Worm (Caenorhabditis elegans) whole organism, L2 larva: ENCODE results near the gene nlp-33.

Experiments
- aly-2 ChIP-seq: fragments of 150-350 bp; optimal IDR thresholded peaks from 2 replicates; lab custom pipeline; 2014; ENCODE audit warnings: missing biosample characterization, missing genetic modification characterization
- mdl-1 ChIP-seq, 2 experiments: fragments of 150-350 bp in 1 of 2; sonication (generic microtip) in 1 of 2; optimal IDR thresholded peaks; 2 replicates each; lab custom pipeline; 2017; ENCODE audit warnings: missing biosample characterization in 2 of 2, missing genetic modification characterization in 2 of 2
- skn-1 ChIP-seq: sonication (generic microtip); optimal IDR thresholded peaks from 2 replicates; lab custom pipeline; 2017; ENCODE audit warnings: missing biosample characterization, missing genetic modification characterization
- sma-3 ChIP-seq: sonication (generic microtip); optimal IDR thresholded peaks from 2 replicates; lab custom pipeline; 2016; ENCODE audit warnings: missing genetic modification reagents, missing genetic modification characterization, missing compliant biosample characterization

DNA sequence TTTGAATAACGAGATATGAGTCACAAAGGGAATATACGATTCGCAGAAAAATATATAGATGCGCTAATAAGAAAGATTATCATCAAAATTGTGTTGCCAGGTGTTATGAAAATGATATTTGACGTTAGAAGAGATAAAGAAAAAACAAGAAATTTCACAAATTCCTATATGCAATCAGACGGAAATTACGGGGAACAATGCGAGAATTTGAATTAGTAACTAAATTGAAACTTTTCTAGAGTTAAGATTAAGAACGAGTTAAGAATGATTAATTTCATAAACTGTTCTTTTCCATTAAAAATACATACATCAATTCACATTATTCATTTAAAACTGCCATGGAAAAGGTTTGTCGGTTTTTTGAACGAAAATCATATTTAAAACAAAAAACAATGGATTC lies 49.0 kb downstream of the nlp-33 start, which contains the start of gene clc-6:
- no peak for TF ChIP-seq sma-3 (GFP tag; lab: Kevin White, UChicago)
- no peak for TF ChIP-seq aly-2
- TF ChIP-seq mdl-1 (tag; optimal IDR thresholded peaks at IDR 0.05; lab: Kevin White, UChicago): no peak
- no peak for TF ChIP-seq skn-1 (tag; lab: Kevin White, UChicago)
